Worm (Caenorhabditis elegans) whole organism, early embryonic: ENCODE data around the gene W02B3.4.

ENCODE experiments used
- B0310.2 ChIP-seq: sonication (generic microtip); optimal IDR thresholded peaks from 2 replicates; lab custom pipeline; 2016; ENCODE audit warnings: mild to moderate bottlenecking, missing genetic modification characterization, missing compliant biosample characterization
- F13C5.2 ChIP-seq: sonication (generic microtip); optimal IDR thresholded peaks from 2 replicates; lab custom pipeline; 2017; ENCODE audit warnings: mild to moderate bottlenecking, missing genetic modification characterization, inconsistent platforms, missing compliant biosample characterization
- aly-1 ChIP-seq: sonication (generic microtip); optimal IDR thresholded peaks from 2 replicates; lab custom pipeline; 2016; ENCODE audit warnings: missing genetic modification characterization, missing compliant biosample characterization
- ama-1 ChIP-seq: fragments of 150-350 bp; optimal IDR thresholded peaks from 2 replicates; lab custom pipeline; 2014
- ceh-13 ChIP-seq: fragments of 200-800 bp; sonication (Bioruptor generic); optimal IDR thresholded peaks from 2 replicates; lab custom pipeline; 2018; ENCODE audit warnings: mild to moderate bottlenecking, missing genetic modification characterization, missing compliant biosample characterization
- ceh-36 ChIP-seq: sonication (generic microtip); optimal IDR thresholded peaks from 2 replicates; lab custom pipeline; 2016; ENCODE audit warnings: missing genetic modification characterization, inconsistent platforms, missing compliant biosample characterization
- ets-7 ChIP-seq: sonication (generic microtip); optimal IDR thresholded peaks from 2 replicates; lab custom pipeline; 2016; ENCODE audit warnings: missing genotype, missing genetic modification characterization, missing compliant biosample characterization
- flt-1 ChIP-seq: fragments of 200-800 bp; sonication (Bioruptor generic); IDR thresholded peaks from 2 replicates; pipeline ENCODE4 v1.3.6; 2022; ENCODE audit warnings: missing genetic modification characterization, missing compliant biosample characterization
- hmbx-1 ChIP-seq: sonication (generic microtip); optimal IDR thresholded peaks from 2 replicates; lab custom pipeline; 2016; ENCODE audit warnings: mild to moderate bottlenecking, missing genetic modification characterization, missing compliant biosample characterization
- hmg-4 ChIP-seq: fragments of 200-800 bp; sonication (Bioruptor generic); optimal IDR thresholded peaks from 2 replicates; lab custom pipeline; 2018; ENCODE audit warnings: mild to moderate bottlenecking, missing genetic modification characterization, missing compliant biosample characterization
- hnd-1 ChIP-seq: sonication (generic microtip); optimal IDR thresholded peaks from 2 replicates; lab custom pipeline; 2016; ENCODE audit warnings: missing genetic modification characterization, missing compliant biosample characterization
- pes-1 ChIP-seq: fragments of 200-800 bp; sonication (Bioruptor generic); IDR thresholded peaks from 2 replicates; pipeline ENCODE4 v1.3.6; 2022; ENCODE audit warnings: missing genetic modification reagents, missing genetic modification characterization, missing compliant biosample characterization
- scrt-1 ChIP-seq: fragments of 200-800 bp; sonication (Bioruptor generic); IDR thresholded peaks from 2 replicates; pipeline ENCODE4 v1.3.6; 2022; ENCODE audit warnings: missing genetic modification characterization, missing compliant biosample characterization
- sea-1 ChIP-seq: fragments of 200-800 bp; sonication (Bioruptor generic); conservative IDR thresholded peaks from 2 replicates; pipeline ENCODE4 v1.3.6; 2022; ENCODE audit warnings: missing genetic modification characterization, missing compliant biosample characterization
- tbx-11 ChIP-seq: fragments of 200-800 bp; sonication (Bioruptor generic); IDR thresholded peaks from 2 replicates; pipeline ENCODE4 v1.3.6; 2022; ENCODE audit warnings: missing genetic modification characterization, missing compliant biosample characterization
- tbx-37 ChIP-seq: fragments of 200-800 bp; sonication (Bioruptor generic); conservative IDR thresholded peaks from 2 replicates; pipeline ENCODE4 v1.3.6; 2022; ENCODE audit warnings: missing genetic modification reagents, missing genetic modification characterization, missing compliant biosample characterization
- tra-4 ChIP-seq: sonication (generic microtip); optimal IDR thresholded peaks from 2 replicates; lab custom pipeline; 2017; ENCODE audit warnings: missing genetic modification characterization, missing compliant biosample characterization

The W02B3.4 gene

ce11 chrIII:658357-658756 lies 24.9 kb downstream of the W02B3.4 start, which contains the start of gene C09F5.1:
Gene C09F5.1, plus strand, starts transcription at chrIII:658709.
- TF ChIP-seq F13C5.2 (tag; lab: Kevin White, UChicago), result no peak
- no peak for TF ChIP-seq flt-1 (GFP tag; lab: Robert Waterston, UW)
- TF ChIP-seq B0310.2 (tag; lab: Kevin White, UChicago), result no peak
- TF ChIP-seq tbx-37 (GFP tag; lab: Robert Waterston, UW), result no peak
- no peak for TF ChIP-seq ama-1
- TF ChIP-seq pes-1 (GFP tag; lab: Robert Waterston, UW), result no peak
- no peak for TF ChIP-seq tra-4
- TF ChIP-seq ceh-13 (GFP tag; lab: Kevin White, UChicago), result no peak
- no peak for TF ChIP-seq hmg-4 (GFP tag; lab: Kevin White, UChicago)
- TF ChIP-seq ets-7 (tag; lab: Kevin White, UChicago), result no peak
- TF ChIP-seq aly-1, result no peak
- TF ChIP-seq hmbx-1 (tag; lab: Kevin White, UChicago), result no peak
- no peak for TF ChIP-seq hnd-1

DNA sequence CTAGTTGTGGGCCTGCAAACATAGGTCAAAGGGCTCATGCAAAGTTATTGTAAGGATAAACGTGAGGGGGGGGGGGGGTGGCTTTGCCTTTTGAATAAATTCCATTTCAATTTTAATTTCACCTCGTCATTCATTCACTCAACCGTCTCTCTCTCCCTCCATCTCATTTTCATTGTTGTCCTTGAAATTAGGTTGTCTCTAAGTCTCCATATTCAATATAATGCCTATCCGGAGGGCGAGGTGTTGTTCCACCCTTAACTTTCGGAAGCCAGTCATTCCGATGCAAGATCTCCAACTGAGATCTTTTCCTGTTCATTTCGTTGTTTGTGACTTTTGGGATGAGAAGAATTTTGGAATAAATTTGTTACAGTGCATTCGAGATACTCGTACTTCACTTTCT lies 26.0 kb downstream of the W02B3.4 start:
- TF ChIP-seq hnd-1, result no peak
- no peak for TF ChIP-seq pes-1 (GFP tag; lab: Robert Waterston, UW)
- no peak for TF ChIP-seq tbx-37 (GFP tag; lab: Robert Waterston, UW)
- peak; percentile 20 for TF ChIP-seq ceh-36 (tag; lab: Kevin White, UChicago)

- TF ChIP-seq ama-1 (no peak), hmg-4 (GFP tag; lab: Kevin White, UChicago) (no peak), aly-1 (no peak), pes-1 (GFP tag; lab: Robert Waterston, UW) (no peak)
These were observed 26.6 kb downstream of the W02B3.4 start for ce11 chrIII:656660-657059.

DNA sequence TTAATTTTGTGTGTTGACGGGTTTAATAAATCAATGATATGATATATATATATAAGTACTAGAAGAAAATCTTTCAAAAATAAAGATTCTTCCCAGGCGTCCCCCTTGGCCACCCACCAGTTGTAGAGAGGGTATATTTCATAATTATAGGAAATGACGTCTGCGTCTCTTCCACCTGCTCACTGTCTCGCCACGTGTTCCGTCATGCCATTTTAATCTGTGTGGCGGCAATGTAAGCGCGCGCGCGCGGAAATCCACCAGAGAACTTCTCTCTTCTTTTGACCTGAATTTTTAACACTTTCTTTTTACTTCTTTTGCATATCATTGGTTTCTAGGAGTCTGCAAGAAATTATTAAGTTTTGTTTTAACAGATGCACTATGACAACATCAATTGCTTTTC lies 28.9 kb downstream of the W02B3.4 start:
- TF ChIP-seq hmg-4 (GFP tag; lab: Kevin White, UChicago) (no peak), hmbx-1 (tag; lab: Kevin White, UChicago) (no peak), B0310.2 (tag; lab: Kevin White, UChicago) (no peak), scrt-1 (GFP tag; lab: Robert Waterston, UW) (no peak), hnd-1 (no peak), ets-7 (tag; lab: Kevin White, UChicago) (no peak), ceh-36 (tag; lab: Kevin White, UChicago) (no peak), aly-1 (no peak), ama-1 (no peak), pes-1 (GFP tag; lab: Robert Waterston, UW) (no peak), ceh-13 (GFP tag; lab: Kevin White, UChicago) (no peak), tra-4 (no peak), F13C5.2 (tag; lab: Kevin White, UChicago) (no peak), tbx-11 (GFP tag; lab: Robert Waterston, UW) (no peak), tbx-37 (GFP tag; lab: Robert Waterston, UW) (no peak)

ce11 chrIII:651587-651986 lies 31.6 kb downstream of the W02B3.4 start:
- TF ChIP-seq hmbx-1 (tag; lab: Kevin White, UChicago), result no peak
- TF ChIP-seq F13C5.2 (tag; lab: Kevin White, UChicago), result no peak
- no peak for TF ChIP-seq aly-1
- no peak for TF ChIP-seq hnd-1
- TF ChIP-seq sea-1 (GFP tag; lab: Robert Waterston, UW), result no peak
- TF ChIP-seq flt-1 (GFP tag; lab: Robert Waterston, UW), result no peak
- TF ChIP-seq pes-1 (GFP tag; lab: Robert Waterston, UW), result no peak
- no peak for TF ChIP-seq tbx-37 (GFP tag; lab: Robert Waterston, UW)
- no peak for TF ChIP-seq hmg-4 (GFP tag; lab: Kevin White, UChicago)
- TF ChIP-seq scrt-1 (GFP tag; lab: Robert Waterston, UW), result no peak

DNA sequence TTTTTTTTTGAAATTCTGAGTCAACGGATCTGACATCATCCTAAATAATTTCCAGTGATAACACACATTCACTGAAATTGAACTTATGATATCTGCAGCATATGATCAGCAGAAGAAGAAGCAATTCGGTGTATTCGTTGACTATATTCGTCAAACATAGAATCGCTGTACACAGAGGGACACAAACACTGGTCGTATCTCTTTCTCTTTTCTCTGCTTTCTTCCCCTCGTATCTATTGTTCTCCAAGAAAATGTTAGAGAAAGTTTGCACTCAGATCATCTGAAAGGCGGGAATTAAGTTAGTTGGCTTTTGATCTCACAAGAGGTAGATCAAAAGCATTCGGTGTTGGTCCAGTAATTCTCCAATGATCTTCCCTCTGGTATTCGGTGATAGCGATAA lies 32.7 kb downstream of the W02B3.4 start:
- TF ChIP-seq hmg-4 (GFP tag; lab: Kevin White, UChicago) (no peak), scrt-1 (GFP tag; lab: Robert Waterston, UW) (no peak), ceh-36 (tag; lab: Kevin White, UChicago) (no peak), ceh-13 (GFP tag; lab: Kevin White, UChicago) (no peak)

DNA sequence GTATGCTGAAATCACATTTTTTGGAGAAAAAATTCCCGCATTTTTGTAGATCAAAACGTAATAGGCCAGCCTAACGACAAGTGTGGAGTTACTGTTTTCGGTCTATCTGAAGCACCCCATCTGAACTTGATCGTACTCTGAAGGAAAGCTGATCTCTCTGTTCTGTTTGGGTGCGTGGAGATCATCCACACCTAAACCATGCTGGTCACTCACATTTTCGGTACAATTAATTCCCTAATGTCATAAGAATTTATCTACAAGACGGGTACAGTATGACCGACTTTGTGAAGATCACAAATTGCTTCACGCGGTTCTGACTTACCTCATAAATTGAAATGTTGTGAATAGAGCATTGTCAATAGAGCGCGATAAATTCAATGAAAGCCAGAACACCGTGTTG lies 33.3 kb downstream of the W02B3.4 start:
- TF ChIP-seq hnd-1 (no peak), aly-1 (no peak), sea-1 (GFP tag; lab: Robert Waterston, UW) (no peak), pes-1 (GFP tag; lab: Robert Waterston, UW) (no peak), scrt-1 (GFP tag; lab: Robert Waterston, UW) (no peak), hmbx-1 (tag; lab: Kevin White, UChicago) (no peak), B0310.2 (tag; lab: Kevin White, UChicago) (no peak), ama-1 (no peak), ceh-36 (tag; lab: Kevin White, UChicago) (no peak), F13C5.2 (tag; lab: Kevin White, UChicago) (no peak), ceh-13 (GFP tag; lab: Kevin White, UChicago) (no peak), tbx-11 (GFP tag; lab: Robert Waterston, UW) (no peak), tra-4 (no peak), flt-1 (GFP tag; lab: Robert Waterston, UW) (no peak), tbx-37 (GFP tag; lab: Robert Waterston, UW) (no peak), hmg-4 (GFP tag; lab: Kevin White, UChicago) (no peak), ets-7 (tag; lab: Kevin White, UChicago) (no peak)

DNA sequence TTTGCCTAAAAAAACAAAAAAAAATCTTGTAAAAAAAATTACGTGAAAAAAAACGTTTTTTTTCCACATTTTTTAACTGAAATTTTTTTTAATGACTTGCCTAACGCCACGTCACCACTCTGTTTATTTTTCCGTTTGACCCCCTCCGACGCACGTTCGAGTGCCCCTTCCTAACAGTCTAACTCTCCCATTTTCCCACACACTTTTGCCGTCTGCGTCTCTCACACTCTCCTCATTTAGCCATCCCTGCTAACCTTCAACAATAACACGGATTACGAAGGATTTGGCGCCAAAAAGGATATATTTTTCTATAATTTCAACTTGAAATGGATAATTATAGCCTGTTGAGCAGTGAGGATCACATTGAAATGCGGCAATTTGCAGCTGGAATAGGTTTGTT lies 36.0 kb downstream of the W02B3.4 start:
- TF ChIP-seq tbx-37 (GFP tag; lab: Robert Waterston, UW), result no peak
- TF ChIP-seq hmbx-1 (tag; lab: Kevin White, UChicago), result no peak
- TF ChIP-seq flt-1 (GFP tag; lab: Robert Waterston, UW), result no peak
- TF ChIP-seq ceh-13 (GFP tag; lab: Kevin White, UChicago), result no peak
- TF ChIP-seq pes-1 (GFP tag; lab: Robert Waterston, UW), result no peak
- no peak for TF ChIP-seq aly-1
- no peak for TF ChIP-seq B0310.2 (tag; lab: Kevin White, UChicago)
- no peak for TF ChIP-seq tbx-11 (GFP tag; lab: Robert Waterston, UW)
